Fruit fly (Drosophila melanogaster) whole organism, pupa: ENCODE data around the gene Alms1a.

Experiments
- CG10348 ChIP-seq: fragments of 200-800 bp; sonication (Bioruptor generic); IDR thresholded peaks from 2 replicates; pipeline ENCODE4 v1.3.6; 2022; ENCODE audit warnings: missing biosample characterization, missing genetic modification characterization
- CG17806 ChIP-seq: fragments of 200-800 bp; sonication (Bioruptor generic); optimal IDR thresholded peaks from 2 replicates; lab custom pipeline; 2018; ENCODE audit warnings: missing biosample characterization, mild to moderate bottlenecking, missing genetic modification characterization, moderate library complexity
- CG32121 ChIP-seq: fragments of 200-800 bp; sonication (Bioruptor generic); IDR thresholded peaks from 2 replicates; pipeline ENCODE4 v1.3.6; 2022; ENCODE audit warnings: missing biosample characterization, missing genetic modification characterization
- CG34367 ChIP-seq: fragments of 200-800 bp; sonication (Bioruptor generic); optimal IDR thresholded peaks from 2 replicates; lab custom pipeline; 2018; ENCODE audit warnings: missing biosample characterization, mild to moderate bottlenecking, missing genetic modification characterization
- CG4496 ChIP-seq: fragments of 200-800 bp; sonication (Bioruptor generic); IDR thresholded peaks from 3 replicates; pipeline ENCODE4 v1.3.6; 2022; ENCODE audit warnings: missing biosample characterization, missing genetic modification characterization
- D1 ChIP-seq: fragments of 200-800 bp; sonication (Bioruptor generic); optimal IDR thresholded peaks from 2 replicates; lab custom pipeline; 2018; ENCODE audit warnings: missing biosample characterization, mild to moderate bottlenecking, missing genetic modification characterization, moderate library complexity
- EcR ChIP-seq: fragments of 200-800 bp; sonication (Bioruptor generic); optimal IDR thresholded peaks from 3 replicates; lab custom pipeline; 2019; ENCODE audit warnings: missing biosample characterization, missing genetic modification characterization, mild to moderate bottlenecking, moderate library complexity, missing genetic modification reagents
- Pif1A ChIP-seq: fragments of 200-800 bp; sonication (Bioruptor generic); optimal IDR thresholded peaks from 3 replicates; lab custom pipeline; 2016; ENCODE audit warnings: missing biosample characterization, missing genetic modification characterization
- Snoo ChIP-seq: fragments of 200-800 bp; sonication (Bioruptor generic); optimal IDR thresholded peaks from 3 replicates; lab custom pipeline; 2017; ENCODE audit warnings: missing biosample characterization, mild to moderate bottlenecking, missing genetic modification characterization, inconsistent platforms
- fd96Ca ChIP-seq: fragments of 200-800 bp; sonication (Bioruptor generic); IDR thresholded peaks from 3 replicates; pipeline ENCODE4 v1.3.6; 2022; ENCODE audit warnings: missing biosample characterization, missing genetic modification characterization
- gl ChIP-seq: fragments of 200-800 bp; sonication (Bioruptor generic); optimal IDR thresholded peaks from 2 replicates; lab custom pipeline; 2018; ENCODE audit warnings: missing biosample characterization, mild to moderate bottlenecking, missing genetic modification characterization
- rn ChIP-seq: fragments of 200-800 bp; sonication (Bioruptor generic); IDR thresholded peaks from 2 replicates; pipeline ENCODE4 v1.3.6; 2022; ENCODE audit warnings: missing biosample characterization, missing genetic modification characterization

DNA sequence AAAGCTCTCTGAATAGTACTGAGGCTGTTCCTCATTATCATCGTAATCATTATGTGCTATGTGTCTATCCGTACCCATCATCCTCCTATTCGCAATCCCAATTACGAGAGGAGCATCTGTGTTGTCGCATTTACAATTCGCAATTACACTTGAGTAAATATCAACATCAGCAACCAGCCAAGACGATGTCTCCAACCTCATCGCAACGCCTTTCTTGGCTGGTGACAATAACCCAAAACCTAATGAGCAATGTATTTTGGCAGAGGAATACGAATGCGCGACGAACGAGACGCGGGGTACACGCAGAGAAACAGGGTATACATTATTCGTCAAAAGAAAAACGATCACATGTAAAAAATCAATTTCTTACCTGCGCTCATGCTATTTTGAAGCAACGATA lies 25.3 kb downstream of the Alms1a start:
- TF ChIP-seq CG17806: no peak
- no peak for TF ChIP-seq CG32121
- no peak for TF ChIP-seq gl (tag; lab: Kevin White, UChicago)
- no peak for TF ChIP-seq CG10348 (GFP tag; lab: Robert Waterston, UW)
- no peak for TF ChIP-seq D1 (tag; lab: Kevin White, UChicago)
- no peak for TF ChIP-seq EcR (GFP tag; lab: Kevin White, UChicago)
- no peak for TF ChIP-seq Snoo (tag; lab: Kevin White, UChicago)
- TF ChIP-seq fd96Ca: no peak
- no peak for TF ChIP-seq Pif1A (GFP tag; lab: Kevin White, UChicago)
- no peak for TF ChIP-seq rn (GFP tag; lab: Robert Waterston, UW)
- no peak for TF ChIP-seq CG34367 (tag; lab: Kevin White, UChicago)
- no peak for TF ChIP-seq CG4496 (GFP tag; lab: Robert Waterston, UW)
